In genomic region chrX:18208079-18208865, dm6 we compare ENCODE assay signal across 1 fruit fly cellular context.
TF ChIP-seq lines count a peak whose summit lies in the region.

No protein-coding gene starts in this region.

TF ChIP-seq in whole organism, embryonic, 481 proteins besides CTCF, POLR2A, EP300 and RAD21 (continued from another document):
- TF ChIP-seq CG11504 (tag; optimal IDR thresholded peaks at IDR 0.05; lab: Kevin White, UChicago) (no peak), hbn (GFP tag; IDR thresholded peaks at IDR 0.05; lab: Robert Waterston, UW; ENCODE audit: partially characterized antibody) (no peak), kah (GFP tag; optimal IDR thresholded peaks at IDR 0.05; lab: Kevin White, UChicago) (peak; percentile 65), HLH4C (GFP tag; IDR thresholded peaks at IDR 0.05; lab: Robert Waterston, UW; ENCODE audit: partially characterized antibody) (no peak), CG3726 (GFP tag; IDR thresholded peaks at IDR 0.05; lab: Robert Waterston, UW) (no peak), hth (optimal IDR thresholded peaks at IDR 0.05; lab: Kevin White, UChicago) (no peak), CG11560 (tag; IDR thresholded peaks at IDR 0.05; lab: Robert Waterston, UW) (no peak), CG10209 (GFP tag; optimal IDR thresholded peaks at IDR 0.05; lab: Kevin White, UChicago) (peak; percentile 5), Nf-YA (GFP tag; IDR thresholded peaks at IDR 0.05; lab: Robert Waterston, UW) (no peak), Sox100B (GFP tag; optimal IDR thresholded peaks at IDR 0.05; lab: Kevin White, UChicago) (peak; percentile 35), gcm2 (GFP tag; optimal IDR thresholded peaks at IDR 0.05; lab: Kevin White, UChicago) (no peak), croc (GFP tag; conservative IDR thresholded peaks at IDR 0.05; lab: Robert Waterston, UW) (no peak), nmo (GFP tag; optimal IDR thresholded peaks at IDR 0.05; lab: Kevin White, UChicago) (peak; percentile 65), dmrt99B (tag; optimal IDR thresholded peaks at IDR 0.05; lab: Kevin White, UChicago) (peak; percentile 2), Lhr (GFP tag; optimal IDR thresholded peaks at IDR 0.05; lab: Kevin White, UChicago) (no peak), CG2889 (GFP tag; IDR thresholded peaks at IDR 0.05; lab: Robert Waterston, UW) (no peak), CG13287 (GFP tag; IDR thresholded peaks at IDR 0.05; lab: Robert Waterston, UW; ENCODE audit: partially characterized antibody) (no peak), CG34422 (GFP tag; IDR thresholded peaks at IDR 0.05; lab: Robert Waterston, UW) (no peak), CG6854 (GFP tag; optimal IDR thresholded peaks at IDR 0.05; lab: Kevin White, UChicago) (no peak), Dp (GFP tag; optimal IDR thresholded peaks at IDR 0.05; lab: Kevin White, UChicago) (no peak), oc (tag; optimal IDR thresholded peaks at IDR 0.05; lab: Kevin White, UChicago) (no peak), CG11456 (GFP tag; IDR thresholded peaks at IDR 0.05; lab: Robert Waterston, UW) (no peak), dimm (GFP tag; IDR thresholded peaks at IDR 0.05; lab: Robert Waterston, UW) (no peak), crc (GFP tag; optimal IDR thresholded peaks at IDR 0.05; lab: Kevin White, UChicago) (no peak), CHES-1-like (GFP tag; optimal IDR thresholded peaks at IDR 0.05; lab: Kevin White, UChicago) (no peak), Elba2 (GFP tag; optimal IDR thresholded peaks at IDR 0.05; lab: Kevin White, UChicago) (no peak), Opbp (GFP tag; IDR thresholded peaks at IDR 0.05; lab: Robert Waterston, UW; ENCODE audit: partially characterized antibody) (no peak), CG8290 (GFP tag; optimal IDR thresholded peaks at IDR 0.05; lab: Kevin White, UChicago) (no peak), CG8290 (tag; optimal IDR thresholded peaks at IDR 0.05; lab: Kevin White, UChicago) (no peak), Oli (tag; optimal IDR thresholded peaks at IDR 0.05; lab: Kevin White, UChicago) (no peak), Nf-YC (tag; optimal IDR thresholded peaks at IDR 0.05; lab: Kevin White, UChicago) (no peak), CoRest (tag; optimal IDR thresholded peaks at IDR 0.05; lab: Kevin White, UChicago) (peak; percentile 43), org-1 (GFP tag; optimal IDR thresholded peaks at IDR 0.05; lab: Kevin White, UChicago) (no peak), Fer2 (tag; optimal IDR thresholded peaks at IDR 0.05; lab: Kevin White, UChicago) (no peak), Mrtf (GFP tag; IDR thresholded peaks at IDR 0.05; lab: Robert Waterston, UW) (no peak), CG7839 (tag; optimal IDR thresholded peaks at IDR 0.05; lab: Kevin White, UChicago) (no peak), D19A (tag; optimal IDR thresholded peaks at IDR 0.05; lab: Kevin White, UChicago) (no peak), jumu (GFP tag; optimal IDR thresholded peaks at IDR 0.05; lab: Kevin White, UChicago) (no peak), Nf-YB (GFP tag; optimal IDR thresholded peaks at IDR 0.05; lab: Kevin White, UChicago) (peak; percentile 2), pros (GFP tag; optimal IDR thresholded peaks at IDR 0.05; lab: Kevin White, UChicago) (no peak), CG17829 (tag; optimal IDR thresholded peaks at IDR 0.05; lab: Kevin White, UChicago) (peak; percentile 37), TFAM (GFP tag; optimal IDR thresholded peaks at IDR 0.05; lab: Kevin White, UChicago) (no peak), CG7987 (GFP tag; optimal IDR thresholded peaks at IDR 0.05; lab: Kevin White, UChicago) (no peak), CG18262 (tag; optimal IDR thresholded peaks at IDR 0.05; lab: Kevin White, UChicago) (peak; percentile 82), CG4424 (GFP tag; optimal IDR thresholded peaks at IDR 0.05; lab: Kevin White, UChicago) (no peak), pb (GFP tag; optimal IDR thresholded peaks at IDR 0.05; lab: Kevin White, UChicago) (no peak), lab (GFP tag; optimal IDR thresholded peaks at IDR 0.05; lab: Kevin White, UChicago) (no peak), Hey (tag; optimal IDR thresholded peaks at IDR 0.05; lab: Kevin White, UChicago) (no peak), CG12104 (GFP tag; optimal IDR thresholded peaks at IDR 0.05; lab: Kevin White, UChicago) (no peak), dan (GFP tag; IDR thresholded peaks at IDR 0.05; lab: Robert Waterston, UW) (no peak), Jarid2 (GFP tag; optimal IDR thresholded peaks at IDR 0.05; lab: Kevin White, UChicago) (no peak), CG12391 (tag; optimal IDR thresholded peaks at IDR 0.05; lab: Kevin White, UChicago) (peak; percentile 43), tna (GFP tag; IDR thresholded peaks at IDR 0.05; lab: Robert Waterston, UW; ENCODE audit: partially characterized antibody) (no peak), dpn (GFP tag; optimal IDR thresholded peaks at IDR 0.05; lab: Kevin White, UChicago) (no peak), CG18011 (GFP tag; optimal IDR thresholded peaks at IDR 0.05; lab: Kevin White, UChicago) (no peak), PHDP (tag; optimal IDR thresholded peaks at IDR 0.05; lab: Kevin White, UChicago) (no peak), dm (GFP tag; optimal IDR thresholded peaks at IDR 0.05; lab: Kevin White, UChicago) (no peak), CG15696 (tag; optimal IDR thresholded peaks at IDR 0.05; lab: Kevin White, UChicago) (peak; percentile 65), CG5953 (GFP tag; IDR thresholded peaks at IDR 0.05; lab: Robert Waterston, UW) (no peak), sug (tag; optimal IDR thresholded peaks at IDR 0.05; lab: Kevin White, UChicago) (no peak), CG43689 (GFP tag; IDR thresholded peaks at IDR 0.05; lab: Robert Waterston, UW) (no peak), Fer3 (tag; optimal IDR thresholded peaks at IDR 0.05; lab: Kevin White, UChicago) (no peak), CrebB (tag; optimal IDR thresholded peaks at IDR 0.05; lab: Kevin White, UChicago) (no peak), CG12155 (GFP tag; optimal IDR thresholded peaks at IDR 0.05; lab: Kevin White, UChicago) (no peak), ara (GFP tag; IDR thresholded peaks at IDR 0.05; lab: Robert Waterston, UW) (no peak), CG30431 (GFP tag; optimal IDR thresholded peaks at IDR 0.05; lab: Kevin White, UChicago) (no peak), trh (GFP tag; optimal IDR thresholded peaks at IDR 0.05; lab: Kevin White, UChicago) (no peak), aop (GFP tag; IDR thresholded peaks at IDR 0.05; lab: Robert Waterston, UW) (no peak), CG31224 (GFP tag; IDR thresholded peaks at IDR 0.05; lab: Robert Waterston, UW) (no peak), sna (GFP tag; IDR thresholded peaks at IDR 0.05; lab: Robert Waterston, UW; ENCODE audit: partially characterized antibody) (no peak), CG33213 (GFP tag; optimal IDR thresholded peaks at IDR 0.05; lab: Kevin White, UChicago) (no peak), B-H2 (GFP tag; optimal IDR thresholded peaks at IDR 0.05; lab: Kevin White, UChicago) (no peak), gem (tag; optimal IDR thresholded peaks at IDR 0.05; lab: Kevin White, UChicago) (peak; percentile 59), Six4 (GFP tag; optimal IDR thresholded peaks at IDR 0.05; lab: Kevin White, UChicago) (no peak), dati (GFP tag; IDR thresholded peaks at IDR 0.05; lab: Robert Waterston, UW) (no peak), otp (GFP tag; IDR thresholded peaks at IDR 0.05; lab: Robert Waterston, UW) (no peak), CG42726 (GFP tag; IDR thresholded peaks at IDR 0.05; lab: Robert Waterston, UW; ENCODE audit: partially characterized antibody) (no peak), CG15269 (tag; optimal IDR thresholded peaks at IDR 0.05; lab: Kevin White, UChicago) (no peak), CG6654 (GFP tag; optimal IDR thresholded peaks at IDR 0.05; lab: Kevin White, UChicago) (no peak), Hr51 (GFP tag; optimal IDR thresholded peaks at IDR 0.05; lab: Kevin White, UChicago) (no peak), pzg (GFP tag; optimal IDR thresholded peaks at IDR 0.05; lab: Kevin White, UChicago) (no peak), CG13775 (GFP tag; optimal IDR thresholded peaks at IDR 0.05; lab: Kevin White, UChicago) (peak; percentile 6), CG16815 (GFP tag; optimal IDR thresholded peaks at IDR 0.05; lab: Kevin White, UChicago) (peak; percentile 28), CG3163 (GFP tag; optimal IDR thresholded peaks at IDR 0.05; lab: Kevin White, UChicago) (no peak), Drgx (GFP tag; IDR thresholded peaks at IDR 0.05; lab: Robert Waterston, UW) (no peak), CG12942 (GFP tag; optimal IDR thresholded peaks at IDR 0.05; lab: Kevin White, UChicago) (no peak), CG32532 (GFP tag; IDR thresholded peaks at IDR 0.05; lab: Robert Waterston, UW) (no peak), pan (optimal IDR thresholded peaks at IDR 0.05; lab: Kevin White, UChicago) (peak in 1 of 2 experiments; percentile 2), pan (GFP tag; optimal IDR thresholded peaks at IDR 0.05 in 1 of 2, IDR thresholded peaks at IDR 0.05 in 1 of 2) (peak in 1 of 2 experiments; percentile 51), tin (GFP tag; optimal IDR thresholded peaks at IDR 0.05; lab: Kevin White, UChicago) (no peak), lola (GFP tag; optimal IDR thresholded peaks at IDR 0.05; lab: Kevin White, UChicago) (peak in 1 of 3 experiments; percentile 79), Antp (GFP tag; optimal IDR thresholded peaks at IDR 0.05; lab: Kevin White, UChicago) (no peak), CG7556 (GFP tag; optimal IDR thresholded peaks at IDR 0.05; lab: Kevin White, UChicago) (peak; percentile 19), Deaf1 (tag; optimal IDR thresholded peaks at IDR 0.05; lab: Kevin White, UChicago) (peak; percentile 1), CG8924 (tag; optimal IDR thresholded peaks at IDR 0.05; lab: Kevin White, UChicago) (peak; percentile 6), bab2 (GFP tag; optimal IDR thresholded peaks at IDR 0.05; lab: Kevin White, UChicago) (no peak), CG8388 (GFP tag; optimal IDR thresholded peaks at IDR 0.05; lab: Kevin White, UChicago) (peak; percentile 13), wek (GFP tag; optimal IDR thresholded peaks at IDR 0.05; lab: Kevin White, UChicago) (no peak), CG10979 (tag; optimal IDR thresholded peaks at IDR 0.05; lab: Kevin White, UChicago) (peak; percentile 63), Blimp-1 (GFP tag; optimal IDR thresholded peaks at IDR 0.05; lab: Kevin White, UChicago) (peak; percentile 28), repo (GFP tag; optimal IDR thresholded peaks at IDR 0.05; lab: Kevin White, UChicago) (no peak), odd (GFP tag; optimal IDR thresholded peaks at IDR 0.05; lab: Kevin White, UChicago) (no peak), CG7963 (GFP tag; IDR thresholded peaks at IDR 0.05; lab: Robert Waterston, UW; ENCODE audit: partially characterized antibody) (no peak), Ssrp (tag; optimal IDR thresholded peaks at IDR 0.05; lab: Kevin White, UChicago) (peak; percentile 42), gsb-n (tag; optimal IDR thresholded peaks at IDR 0.05; lab: Kevin White, UChicago) (peak; percentile 14), Hmr (GFP tag; optimal IDR thresholded peaks at IDR 0.05; lab: Kevin White, UChicago) (no peak), CG9932 (GFP tag; IDR thresholded peaks at IDR 0.05; lab: Robert Waterston, UW) (no peak), unpg (GFP tag; optimal IDR thresholded peaks at IDR 0.05; lab: Kevin White, UChicago) (no peak), CG6813 (GFP tag; optimal IDR thresholded peaks at IDR 0.05; lab: Kevin White, UChicago) (no peak), ssp (GFP tag; IDR thresholded peaks at IDR 0.05; lab: Robert Waterston, UW) (no peak), CG6175 (GFP tag; IDR thresholded peaks at IDR 0.05; lab: Robert Waterston, UW) (no peak), Meics (GFP tag; optimal IDR thresholded peaks at IDR 0.05; lab: Kevin White, UChicago) (no peak), fd3F (GFP tag; optimal IDR thresholded peaks at IDR 0.05; lab: Kevin White, UChicago) (no peak), Ravus (GFP tag; IDR thresholded peaks at IDR 0.05; lab: Robert Waterston, UW) (no peak), lmd (GFP tag; IDR thresholded peaks at IDR 0.05; lab: Robert Waterston, UW) (no peak), chn (GFP tag; optimal IDR thresholded peaks at IDR 0.05; lab: Kevin White, UChicago) (no peak), emc (GFP tag; optimal IDR thresholded peaks at IDR 0.05; lab: Kevin White, UChicago) (no peak), CG10565 (GFP tag; optimal IDR thresholded peaks at IDR 0.05; lab: Kevin White, UChicago) (no peak), cg (GFP tag; optimal IDR thresholded peaks at IDR 0.05; lab: Kevin White, UChicago) (peak; percentile 45), salm (tag; optimal IDR thresholded peaks at IDR 0.05; lab: Kevin White, UChicago) (no peak), Sox102F (GFP tag; optimal IDR thresholded peaks at IDR 0.05; lab: Kevin White, UChicago) (no peak), lilli (GFP tag; optimal IDR thresholded peaks at IDR 0.05; lab: Kevin White, UChicago) (no peak), CG12769 (tag; optimal IDR thresholded peaks at IDR 0.05; lab: Kevin White, UChicago) (no peak), CG12744 (GFP tag; optimal IDR thresholded peaks at IDR 0.05; lab: Kevin White, UChicago) (no peak), chif (GFP tag; optimal IDR thresholded peaks at IDR 0.05; lab: Kevin White, UChicago) (no peak), prd (optimal IDR thresholded peaks at IDR 0.05; lab: Kevin White, UChicago) (no peak), prd (GFP tag; IDR thresholded peaks at IDR 0.05; lab: Robert Waterston, UW) (no peak), CG31441 (GFP tag; IDR thresholded peaks at IDR 0.05; lab: Robert Waterston, UW) (peak; percentile 56; the same call in 1 of the 2 replicates), inv (GFP tag; IDR thresholded peaks at IDR 0.05; lab: Robert Waterston, UW; ENCODE audit: partially characterized antibody) (no peak), CG5180 (GFP tag; optimal IDR thresholded peaks at IDR 0.05; lab: Kevin White, UChicago) (no peak), CG12299 (tag; optimal IDR thresholded peaks at IDR 0.05; lab: Kevin White, UChicago) (no peak), Spps (tag; optimal IDR thresholded peaks at IDR 0.05; lab: Kevin White, UChicago) (no peak), CG13894 (tag; optimal IDR thresholded peaks at IDR 0.05; lab: Kevin White, UChicago) (no peak), CG10654 (GFP tag; optimal IDR thresholded peaks at IDR 0.05; lab: Kevin White, UChicago) (no peak), Neu2 (GFP tag; optimal IDR thresholded peaks at IDR 0.05; lab: Kevin White, UChicago; ENCODE audit: borderline replicate concordance) (no peak), Bteb2 (GFP tag; optimal IDR thresholded peaks at IDR 0.05; lab: Kevin White, UChicago) (no peak), slp2 (GFP tag; optimal IDR thresholded peaks at IDR 0.05; lab: Kevin White, UChicago) (no peak), Abd-B (GFP tag; optimal IDR thresholded peaks at IDR 0.05; lab: Kevin White, UChicago) (no peak), CG8478 (optimal IDR thresholded peaks at IDR 0.05; lab: Kevin White, UChicago) (no peak)
